Fruit fly (Drosophila melanogaster) whole organism, embryonic: ENCODE data around the gene CG42366.
A peak's percentile ranks its signal among the peaks of the same experiment; 100 is the strongest.

Source experiments
- Bdp1 ChIP-seq: fragments of 200-800 bp; sonication (Bioruptor generic); optimal IDR thresholded peaks from 3 replicates; lab custom pipeline; 2016; ENCODE audit warnings: missing biosample characterization, missing genetic modification characterization
- BtbVII ChIP-seq: fragments of 200-800 bp; sonication (Bioruptor generic); optimal IDR thresholded peaks from 3 replicates; lab custom pipeline; 2017; ENCODE audit warnings: missing biosample characterization, mild to moderate bottlenecking, missing genetic modification characterization
- CG10274 ChIP-seq: fragments of 200-800 bp; sonication (Bioruptor generic); optimal IDR thresholded peaks from 3 replicates; lab custom pipeline; 2017; ENCODE audit warnings: missing biosample characterization, mild to moderate bottlenecking, missing genetic modification characterization
- CG12219 ChIP-seq: fragments of 200-800 bp; sonication (Bioruptor generic); optimal IDR thresholded peaks from 3 replicates; lab custom pipeline; 2018; ENCODE audit warnings: missing biosample characterization, mild to moderate bottlenecking, missing genetic modification characterization
- CG12744 ChIP-seq: fragments of 200-800 bp; sonication (Bioruptor generic); optimal IDR thresholded peaks from 2 replicates; lab custom pipeline; 2016; ENCODE audit warnings: missing biosample characterization, missing genetic modification characterization
- CG12769 ChIP-seq: fragments of 200-800 bp; sonication (Bioruptor generic); optimal IDR thresholded peaks from 2 replicates; lab custom pipeline; 2019; ENCODE audit warnings: missing biosample characterization, mild to moderate bottlenecking, missing genetic modification characterization, moderate library complexity
- CG12942 ChIP-seq: fragments of 200-800 bp; sonication (Bioruptor generic); optimal IDR thresholded peaks from 3 replicates; lab custom pipeline; 2016; ENCODE audit warnings: missing biosample characterization, missing genetic modification characterization
- CG13424 ChIP-seq: fragments of 200-800 bp; sonication (Bioruptor generic); optimal IDR thresholded peaks from 2 replicates; lab custom pipeline; 2019; ENCODE audit warnings: missing biosample characterization, mild to moderate bottlenecking, missing genetic modification characterization, moderate library complexity
- CG14965 ChIP-seq: fragments of 200-800 bp; sonication (Bioruptor generic); optimal IDR thresholded peaks from 2 replicates; lab custom pipeline; 2016; ENCODE audit warnings: missing biosample characterization, missing genetic modification characterization, borderline replicate concordance
- CG15514 ChIP-seq: fragments of 200-800 bp; sonication (Bioruptor generic); optimal IDR thresholded peaks from 3 replicates; lab custom pipeline; 2017; ENCODE audit warnings: missing biosample characterization, missing genetic modification characterization, mild to moderate bottlenecking, moderate library complexity, missing genetic modification reagents
- CG1792 ChIP-seq: fragments of 200-800 bp; sonication (Bioruptor generic); optimal IDR thresholded peaks from 2 replicates; lab custom pipeline; 2016; ENCODE audit warnings: missing biosample characterization, missing genetic modification characterization
- CG18764 ChIP-seq: fragments of 200-800 bp; sonication (Bioruptor generic); optimal IDR thresholded peaks from 3 replicates; lab custom pipeline; 2016; ENCODE audit warnings: missing biosample characterization, missing genetic modification characterization
- CG2678 ChIP-seq: fragments of 200-800 bp; sonication (Bioruptor generic); optimal IDR thresholded peaks from 3 replicates; lab custom pipeline; 2019; ENCODE audit warnings: missing biosample characterization, mild to moderate bottlenecking, missing genetic modification characterization, moderate library complexity
- CG3995 ChIP-seq: fragments of 200-800 bp; sonication (Bioruptor generic); optimal IDR thresholded peaks from 3 replicates; lab custom pipeline; 2016; ENCODE audit warnings: missing biosample characterization, missing genetic modification characterization
- CG4282 ChIP-seq: fragments of 200-800 bp; sonication (Bioruptor generic); optimal IDR thresholded peaks from 2 replicates; lab custom pipeline; 2016; ENCODE audit warnings: missing biosample characterization, missing genetic modification characterization
- CG5245 ChIP-seq: fragments of 200-800 bp; sonication (Bioruptor generic); optimal IDR thresholded peaks from 3 replicates; lab custom pipeline; 2016; ENCODE audit warnings: missing biosample characterization, missing genetic modification characterization
- CG6272 ChIP-seq: fragments of 200-800 bp; sonication (Bioruptor generic); IDR thresholded peaks from 2 replicates; pipeline ENCODE4 v1.3.6; 2022; ENCODE audit warnings: missing biosample characterization, missing genetic modification characterization
- CG8281 ChIP-seq: fragments of 200-800 bp; sonication (Bioruptor generic); optimal IDR thresholded peaks from 2 replicates; lab custom pipeline; 2018; ENCODE audit warnings: missing biosample characterization, mild to moderate bottlenecking, missing genetic modification characterization, moderate library complexity
- CG8388 ChIP-seq: fragments of 200-800 bp; sonication (Bioruptor generic); optimal IDR thresholded peaks from 2 replicates; lab custom pipeline; 2019; ENCODE audit warnings: missing biosample characterization, mild to moderate bottlenecking, missing genetic modification characterization, moderate library complexity
- CG9817 ChIP-seq: fragments of 200-800 bp; sonication (Bioruptor generic); optimal IDR thresholded peaks from 2 replicates; lab custom pipeline; 2018; ENCODE audit warnings: missing biosample characterization, mild to moderate bottlenecking, missing genetic modification characterization, moderate library complexity
- CrebB ChIP-seq: fragments of 200-800 bp; sonication (Bioruptor generic); optimal IDR thresholded peaks from 3 replicates; lab custom pipeline; 2018; ENCODE audit warnings: missing biosample characterization, mild to moderate bottlenecking, missing genetic modification characterization
- D19B ChIP-seq: fragments of 200-800 bp; sonication (Bioruptor generic); optimal IDR thresholded peaks from 2 replicates; lab custom pipeline; 2017; ENCODE audit warnings: missing biosample characterization, mild to moderate bottlenecking, missing genetic modification characterization
- Dbx ChIP-seq: fragments of 200-800 bp; sonication (Bioruptor generic); IDR thresholded peaks from 3 replicates; pipeline ENCODE4 v1.3.6; 2022; ENCODE audit warnings: missing biosample characterization, missing genetic modification characterization
- Drgx ChIP-seq: fragments of 200-800 bp; sonication (Bioruptor generic); IDR thresholded peaks from 2 replicates; pipeline ENCODE4 v1.3.6; 2022; ENCODE audit warnings: missing biosample characterization, missing genetic modification characterization
- HHEX ChIP-seq: fragments of 200-800 bp; sonication (Bioruptor generic); optimal IDR thresholded peaks from 3 replicates; lab custom pipeline; 2017; ENCODE audit warnings: missing biosample characterization, mild to moderate bottlenecking, missing genetic modification characterization, missing genetic modification reagents
- Hmx ChIP-seq: fragments of 200-800 bp; sonication (Bioruptor generic); optimal IDR thresholded peaks from 2 replicates; lab custom pipeline; 2016; ENCODE audit warnings: missing biosample characterization, missing genetic modification characterization
- Hr78 ChIP-seq, 2 experiments: fragments of 200-800 bp in 1 of 2; fragments of >200 bp in 1 of 2; sonication (Bioruptor generic) in 1 of 2; optimal IDR thresholded peaks; 2 replicates each; lab custom pipeline; 2017 to 2019; ENCODE audit warnings: missing biosample characterization in 2 of 2, missing genetic modification characterization in 2 of 2, mild to moderate bottlenecking in 1 of 2, moderate library complexity in 1 of 2
- Hsf ChIP-seq: fragments of 200-800 bp; sonication (Bioruptor generic); optimal IDR thresholded peaks from 3 replicates; lab custom pipeline; 2016; ENCODE audit warnings: missing biosample characterization, missing genetic modification characterization
- NC2β ChIP-seq: fragments of 200-800 bp; sonication (Bioruptor generic); optimal IDR thresholded peaks from 2 replicates; lab custom pipeline; 2016; ENCODE audit warnings: missing biosample characterization, missing genetic modification characterization
- Scr ChIP-seq: fragments of 200-800 bp; sonication (Bioruptor generic); IDR thresholded peaks from 2 replicates; pipeline ENCODE4 v1.3.6; 2022; ENCODE audit warnings: missing biosample characterization, missing genetic modification characterization; ENCODE audit not compliant: partially characterized antibody
- Stat92E ChIP-seq, 3 experiments: fragments of >200 bp in 2 of 3; fragments of 200-800 bp in 1 of 3; sonication (Bioruptor generic) in 1 of 3; optimal IDR thresholded peaks; 2 replicates each; lab custom pipeline; 2017 to 2019; ENCODE audit warnings: missing biosample characterization in 3 of 3, missing genetic modification characterization in 3 of 3, mild to moderate bottlenecking in 1 of 3, moderate library complexity in 1 of 3
- ase ChIP-seq: fragments of 200-800 bp; sonication (Bioruptor generic); IDR thresholded peaks from 3 replicates; pipeline ENCODE4 v1.3.6; 2022; ENCODE audit warnings: missing biosample characterization, missing genetic modification characterization
- bab2 ChIP-seq: fragments of 200-800 bp; sonication (Bioruptor generic); optimal IDR thresholded peaks from 2 replicates; lab custom pipeline; 2016; ENCODE audit warnings: missing biosample characterization, missing genetic modification characterization
- cg ChIP-seq: fragments of 200-800 bp; sonication (Bioruptor generic); optimal IDR thresholded peaks from 3 replicates; lab custom pipeline; 2019; ENCODE audit warnings: missing biosample characterization, mild to moderate bottlenecking, missing genetic modification characterization, moderate library complexity
- dati ChIP-seq: fragments of 200-800 bp; sonication (Bioruptor generic); IDR thresholded peaks from 2 replicates; pipeline ENCODE4 v1.3.6; 2022; ENCODE audit warnings: missing biosample characterization, missing genetic modification characterization
- dmrt99B ChIP-seq: fragments of 200-800 bp; sonication (Bioruptor generic); optimal IDR thresholded peaks from 2 replicates; lab custom pipeline; 2018; ENCODE audit warnings: missing biosample characterization, mild to moderate bottlenecking, missing genetic modification characterization, moderate library complexity
- eve ChIP-seq, 2 experiments: fragments of >200 bp; optimal IDR thresholded peaks; 2 replicates each; lab custom pipeline; 2017; ENCODE audit warnings: missing biosample characterization in 2 of 2, missing genetic modification characterization in 2 of 2
- fd64A ChIP-seq: fragments of 200-800 bp; sonication (Bioruptor generic); optimal IDR thresholded peaks from 3 replicates; lab custom pipeline; 2018; ENCODE audit warnings: missing biosample characterization, mild to moderate bottlenecking, missing genetic modification characterization
- inv ChIP-seq: fragments of 200-800 bp; sonication (Bioruptor generic); IDR thresholded peaks from 2 replicates; pipeline ENCODE4 v1.3.6; 2022; ENCODE audit warnings: missing biosample characterization, missing genetic modification characterization; ENCODE audit not compliant: partially characterized antibody
- lbe ChIP-seq: fragments of 200-800 bp; sonication (Bioruptor generic); optimal IDR thresholded peaks from 2 replicates; lab custom pipeline; 2016; ENCODE audit warnings: missing biosample characterization, mild to moderate bottlenecking, missing genetic modification characterization
- oc ChIP-seq: fragments of 200-800 bp; sonication (Bioruptor generic); optimal IDR thresholded peaks from 2 replicates; lab custom pipeline; 2018; ENCODE audit warnings: missing biosample characterization, mild to moderate bottlenecking, missing genetic modification characterization, moderate library complexity
- p53 ChIP-seq: fragments of 200-800 bp; sonication (Bioruptor generic); optimal IDR thresholded peaks from 2 replicates; lab custom pipeline; 2016; ENCODE audit warnings: missing biosample characterization, missing genetic modification characterization
- pfk ChIP-seq: fragments of 200-800 bp; sonication (Bioruptor generic); optimal IDR thresholded peaks from 2 replicates; lab custom pipeline; 2018; ENCODE audit warnings: missing biosample characterization, mild to moderate bottlenecking, missing genetic modification characterization, moderate library complexity
- repo ChIP-seq: fragments of 200-800 bp; sonication (Bioruptor generic); optimal IDR thresholded peaks from 2 replicates; lab custom pipeline; 2016; ENCODE audit warnings: missing biosample characterization, missing genetic modification characterization
- rib ChIP-seq: fragments of 200-800 bp; sonication (Bioruptor generic); IDR thresholded peaks from 2 replicates; pipeline ENCODE4 v1.3.6; 2022; ENCODE audit warnings: missing biosample characterization, missing genetic modification characterization
- schlank ChIP-seq: fragments of 200-800 bp; sonication (Bioruptor generic); optimal IDR thresholded peaks from 2 replicates; lab custom pipeline; 2018; ENCODE audit warnings: missing biosample characterization, mild to moderate bottlenecking, missing genetic modification characterization
- unpg ChIP-seq: fragments of 200-800 bp; sonication (Bioruptor generic); optimal IDR thresholded peaks from 3 replicates; lab custom pipeline; 2018; ENCODE audit warnings: missing biosample characterization, mild to moderate bottlenecking, missing genetic modification characterization, moderate library complexity
- usp ChIP-seq: fragments of >200 bp; optimal IDR thresholded peaks from 2 replicates; lab custom pipeline; 2017; ENCODE audit warnings: missing biosample characterization, missing genetic modification characterization
- vfl ChIP-seq: fragments of 200-800 bp; sonication (Bioruptor generic); optimal IDR thresholded peaks from 2 replicates; lab custom pipeline; 2016; ENCODE audit warnings: missing biosample characterization, missing genetic modification characterization
- vvl ChIP-seq: fragments of 200-800 bp; sonication (Bioruptor generic); IDR thresholded peaks from 2 replicates; pipeline ENCODE4 v1.3.6; 2022; ENCODE audit warnings: missing biosample characterization, missing genetic modification characterization
- wek ChIP-seq: fragments of 200-800 bp; sonication (Bioruptor generic); optimal IDR thresholded peaks from 3 replicates; lab custom pipeline; 2018; ENCODE audit warnings: missing biosample characterization, mild to moderate bottlenecking, missing genetic modification characterization, moderate library complexity

The CG42366 gene

dm6 chr2L:9937908-9938307, 12.9 kb downstream of the CG42366 start, which contains the start of gene Arglu1 (continued):
- TF ChIP-seq Bdp1 (GFP tag; lab: Kevin White, UChicago) (no peak), unpg (GFP tag; lab: Kevin White, UChicago) (no peak), eve (GFP tag; optimal IDR thresholded peaks at IDR 0.05; lab: Kevin White, UChicago) (no peak), CG8388 (GFP tag; lab: Kevin White, UChicago) (no peak), wek (GFP tag; lab: Kevin White, UChicago) (no peak), CG13424 (tag; lab: Kevin White, UChicago) (no peak), CG6272 (GFP tag; lab: Robert Waterston, UW) (no peak), CG15514 (GFP tag; lab: Kevin White, UChicago) (peak; percentile 78), CG12769 (no peak), Hsf (no peak), inv (GFP tag; lab: Robert Waterston, UW) (no peak), p53 (GFP tag; lab: Kevin White, UChicago) (no peak), fd64A (no peak), Dbx (GFP tag; lab: Robert Waterston, UW) (peak; percentile 57; the same call in 1 of the 3 replicates), Stat92E (GFP tag; optimal IDR thresholded peaks at IDR 0.05; lab: Kevin White, UChicago) (no peak), CG3995 (peak; percentile 1), CG4282 (no peak), repo (no peak), rib (GFP tag; lab: Robert Waterston, UW) (no peak), pfk (GFP tag; lab: Kevin White, UChicago) (no peak), dmrt99B (tag; lab: Kevin White, UChicago) (no peak), CG14965 (no peak), Hr78 (GFP tag; optimal IDR thresholded peaks at IDR 0.05; lab: Kevin White, UChicago) (no peak), lbe (GFP tag; lab: Kevin White, UChicago) (peak; percentile 29), CG10274 (GFP tag; lab: Kevin White, UChicago) (no peak), NC2β (GFP tag; lab: Kevin White, UChicago) (no peak), CG9817 (tag; lab: Kevin White, UChicago) (no peak), D19B (GFP tag; lab: Kevin White, UChicago) (no peak), cg (GFP tag; lab: Kevin White, UChicago) (no peak), dati (no peak), Hmx (GFP tag; lab: Kevin White, UChicago) (no peak), HHEX (GFP tag; lab: Kevin White, UChicago) (no peak), usp (no peak), CG12942 (GFP tag; lab: Kevin White, UChicago) (no peak), schlank (tag; lab: Kevin White, UChicago) (no peak), oc (tag; lab: Kevin White, UChicago) (no peak), vvl (GFP tag; lab: Robert Waterston, UW) (0 out of 2 replicates have a peak, but pooled peaks have one; percentile 35), CG5245 (no peak), ase (GFP tag; lab: Robert Waterston, UW) (no peak), BtbVII (no peak), CG1792 (GFP tag; lab: Kevin White, UChicago) (no peak), CG12219 (GFP tag; lab: Kevin White, UChicago) (no peak), CG2678 (tag; lab: Kevin White, UChicago) (no peak), CG8281 (no peak), vfl (no peak), Scr (GFP tag; lab: Robert Waterston, UW) (no peak), CG18764 (no peak), CG12744 (GFP tag; lab: Kevin White, UChicago) (no peak), Drgx (GFP tag; lab: Robert Waterston, UW) (0 out of 2 replicates have a peak, but pooled peaks have one; percentile 14), CrebB (no peak), bab2 (no peak)
